Worm (Caenorhabditis elegans) whole organism, mixed stage, embryonic: ENCODE results near the gene nlp-3.

Experiments
- M03D4.4 ChIP-seq: sonication (generic microtip); optimal IDR thresholded peaks from 2 replicates; lab custom pipeline; 2017; ENCODE audit warnings: mild to moderate bottlenecking, missing genetic modification characterization, missing compliant biosample characterization
- bed-3 ChIP-seq: fragments of 200-800 bp; sonication (Bioruptor generic); optimal IDR thresholded peaks from 3 replicates; lab custom pipeline; 2018; ENCODE audit warnings: mild to moderate bottlenecking, missing genetic modification characterization, moderate library complexity, missing compliant biosample characterization
- ceh-39 ChIP-seq: fragments of 150-350 bp; optimal IDR thresholded peaks from 2 replicates; lab custom pipeline; 2014; ENCODE audit warnings: missing biosample characterization, missing genetic modification characterization
- ceh-43 ChIP-seq: fragments of 200-800 bp; sonication (Bioruptor generic); optimal IDR thresholded peaks from 2 replicates; lab custom pipeline; 2018; ENCODE audit warnings: mild to moderate bottlenecking, missing genetic modification characterization, moderate library complexity, missing compliant biosample characterization
- ceh-83 ChIP-seq: fragments of 200-800 bp; sonication (Bioruptor generic); optimal IDR thresholded peaks from 2 replicates; lab custom pipeline; 2018; ENCODE audit warnings: mild to moderate bottlenecking, missing genetic modification characterization, missing compliant biosample characterization
- ces-1 ChIP-seq: fragments of 150-350 bp; optimal IDR thresholded peaks from 2 replicates; lab custom pipeline; 2014; ENCODE audit warnings: missing biosample characterization, missing genetic modification reagents, missing genetic modification characterization
- cnd-1 ChIP-seq: fragments of 200-800 bp; sonication (Bioruptor generic); optimal IDR thresholded peaks from 2 replicates; lab custom pipeline; 2018; ENCODE audit warnings: mild to moderate bottlenecking, missing genetic modification characterization, missing compliant biosample characterization
- drap-1 ChIP-seq: fragments of 200-800 bp; sonication (Bioruptor generic); optimal IDR thresholded peaks from 3 replicates; lab custom pipeline; 2018; ENCODE audit warnings: mild to moderate bottlenecking, missing genetic modification characterization, missing compliant biosample characterization
- elt-1 ChIP-seq: sonication (generic microtip); optimal IDR thresholded peaks from 2 replicates; lab custom pipeline; 2017; ENCODE audit warnings: missing genetic modification characterization, mild to moderate bottlenecking, missing compliant biosample characterization, antibody characterized with exemption, moderate library complexity, borderline replicate concordance; ENCODE audit not compliant: insufficient read depth
- elt-3 ChIP-seq: fragments of 150-350 bp; optimal IDR thresholded peaks from 2 replicates; lab custom pipeline; 2014; ENCODE audit warnings: missing biosample characterization, missing genetic modification characterization
- flh-1 ChIP-seq: fragments of 200-800 bp; sonication (Bioruptor generic); optimal IDR thresholded peaks from 2 replicates; lab custom pipeline; 2018; ENCODE audit warnings: mild to moderate bottlenecking, missing genetic modification characterization, moderate library complexity, missing compliant biosample characterization
- ham-2 ChIP-seq: fragments of 200-800 bp; sonication (Bioruptor generic); optimal IDR thresholded peaks from 2 replicates; lab custom pipeline; 2018; ENCODE audit warnings: mild to moderate bottlenecking, missing genetic modification characterization, missing compliant biosample characterization
- hlh-1 ChIP-seq: fragments of 150-350 bp; optimal IDR thresholded peaks from 2 replicates; lab custom pipeline; 2014; ENCODE audit warnings: missing biosample characterization, missing genetic modification reagents, missing genetic modification characterization
- lin-13 ChIP-seq: fragments of 150-350 bp; optimal IDR thresholded peaks from 2 replicates; lab custom pipeline; 2014; ENCODE audit warnings: missing biosample characterization, missing genetic modification characterization
- lin-32 ChIP-seq: fragments of 200-800 bp; sonication (Bioruptor generic); optimal IDR thresholded peaks from 2 replicates; lab custom pipeline; 2018; ENCODE audit warnings: mild to moderate bottlenecking, missing genetic modification characterization, missing compliant biosample characterization
- lsy-2 ChIP-seq: fragments of 150-350 bp; optimal IDR thresholded peaks from 2 replicates; lab custom pipeline; 2014; ENCODE audit warnings: missing biosample characterization, missing genetic modification characterization
- mab-5 ChIP-seq: fragments of 150-350 bp; optimal IDR thresholded peaks from 2 replicates; lab custom pipeline; 2014; ENCODE audit warnings: missing biosample characterization, missing genetic modification characterization
- mep-1 ChIP-seq: fragments of 150-350 bp; optimal IDR thresholded peaks from 2 replicates; lab custom pipeline; 2017; ENCODE audit warnings: missing biosample characterization, missing genetic modification reagents, missing genetic modification characterization, inconsistent platforms
- mls-2 ChIP-seq: sonication (generic microtip); optimal IDR thresholded peaks from 2 replicates; lab custom pipeline; 2016; ENCODE audit warnings: mild to moderate bottlenecking, missing genetic modification characterization, moderate library complexity, missing compliant biosample characterization
- nhr-12 ChIP-seq: fragments of 150-350 bp; optimal IDR thresholded peaks from 2 replicates; lab custom pipeline; 2014; ENCODE audit warnings: missing biosample characterization, missing genetic modification characterization
- nhr-2 ChIP-seq: fragments of 150-350 bp; optimal IDR thresholded peaks from 2 replicates; lab custom pipeline; 2014; ENCODE audit warnings: missing biosample characterization, missing genetic modification characterization
- nhr-76 ChIP-seq: sonication (generic microtip); optimal IDR thresholded peaks from 2 replicates; lab custom pipeline; 2017; ENCODE audit warnings: missing biosample characterization, missing genetic modification characterization
- pha-4 ChIP-seq: fragments of 150-350 bp; optimal IDR thresholded peaks from 2 replicates; lab custom pipeline; 2018; ENCODE audit warnings: missing biosample characterization, missing genetic modification reagents, missing genetic modification characterization
- sem-2 ChIP-seq: fragments of 200-800 bp; sonication (Bioruptor generic); optimal IDR thresholded peaks from 2 replicates; lab custom pipeline; 2018; ENCODE audit warnings: mild to moderate bottlenecking, missing genetic modification characterization, missing compliant biosample characterization
- snpc-4 ChIP-seq: fragments of 150-350 bp; optimal IDR thresholded peaks from 2 replicates; lab custom pipeline; 2014; ENCODE audit warnings: missing biosample characterization, missing genetic modification characterization
- sptf-1 ChIP-seq: sonication (generic microtip); optimal IDR thresholded peaks from 2 replicates; lab custom pipeline; 2017; ENCODE audit warnings: mild to moderate bottlenecking, missing genetic modification characterization, moderate library complexity, missing compliant biosample characterization
- tbx-8 ChIP-seq: fragments of 200-800 bp; sonication (Bioruptor generic); optimal IDR thresholded peaks from 2 replicates; lab custom pipeline; 2018; ENCODE audit warnings: mild to moderate bottlenecking, missing genetic modification characterization, moderate library complexity, missing compliant biosample characterization
- unc-120 ChIP-seq: sonication (generic microtip); optimal IDR thresholded peaks from 2 replicates; lab custom pipeline; 2017; ENCODE audit warnings: missing genetic modification characterization, missing compliant biosample characterization; ENCODE audit not compliant: poor library complexity, severe bottlenecking
- unc-39 ChIP-seq: fragments of 150-350 bp; optimal IDR thresholded peaks from 2 replicates; lab custom pipeline; 2014; ENCODE audit warnings: missing biosample characterization, missing genetic modification characterization
- unc-62 ChIP-seq: fragments of 150-350 bp; optimal IDR thresholded peaks from 2 replicates; lab custom pipeline; 2014; ENCODE audit warnings: missing biosample characterization, missing genetic modification reagents, missing genetic modification characterization
- zip-8 ChIP-seq: fragments of 150-350 bp; optimal IDR thresholded peaks from 2 replicates; lab custom pipeline; 2014; ENCODE audit warnings: missing biosample characterization, missing genetic modification characterization
- ztf-11 ChIP-seq: fragments of 150-350 bp; optimal IDR thresholded peaks from 2 replicates; lab custom pipeline; 2014; ENCODE audit warnings: missing biosample characterization, missing genetic modification characterization

Gene nlp-3

ce11 chrX:13174437-13174836 lies 3.8 kb downstream of the nlp-3 start:
- TF ChIP-seq hlh-1 (tag; lab: Kevin White, UChicago) (peak; percentile 58), ceh-39 (tag; lab: Kevin White, UChicago) (no peak), zip-8 (no peak), bed-3 (no peak)

ce11 chrX:13171206-13171605 lies 7.0 kb downstream of the nlp-3 start:
- TF ChIP-seq unc-120 (tag; lab: Kevin White, UChicago) (no peak), zip-8 (no peak), ceh-39 (tag; lab: Kevin White, UChicago) (no peak), ztf-11 (tag; lab: Kevin White, UChicago) (no peak), ceh-43 (GFP tag; lab: Kevin White, UChicago) (no peak)

- TF ChIP-seq drap-1 (no peak), ces-1 (GFP tag; lab: Kevin White, UChicago) (peak; percentile 93)
These were observed 7.4 kb downstream of the nlp-3 start for ce11 chrX:13170804-13171203.

ce11 chrX:13169975-13170374 lies 8.3 kb downstream of the nlp-3 start, which contains the start of gene mob-2:
Gene mob-2, minus strand, starts transcription at chrX:13170075.
- TF ChIP-seq pha-4 (tag; lab: Kevin White, UChicago) (no peak), nhr-12 (no peak), hlh-1 (tag; lab: Kevin White, UChicago) (no peak), ceh-43 (GFP tag; lab: Kevin White, UChicago) (no peak), unc-120 (tag; lab: Kevin White, UChicago) (no peak), bed-3 (no peak), elt-1 (no peak), sem-2 (GFP tag; lab: Kevin White, UChicago) (no peak), flh-1 (GFP tag; lab: Kevin White, UChicago) (no peak), unc-62 (GFP tag; lab: Kevin White, UChicago) (no peak), ces-1 (GFP tag; lab: Kevin White, UChicago) (no peak), lsy-2 (no peak), unc-39 (tag; lab: Kevin White, UChicago) (no peak), elt-3 (tag; lab: Kevin White, UChicago) (no peak), lin-32 (GFP tag; lab: Kevin White, UChicago) (no peak), M03D4.4 (tag; lab: Kevin White, UChicago) (no peak), cnd-1 (tag; lab: Kevin White, UChicago) (no peak)

ce11 chrX:13169133-13169532 lies 9.1 kb downstream of the nlp-3 start:
- TF ChIP-seq cnd-1 (tag; lab: Kevin White, UChicago) (no peak), elt-1 (peak; percentile 94), ceh-83 (GFP tag; lab: Kevin White, UChicago) (no peak), sptf-1 (tag; lab: Kevin White, UChicago) (no peak), elt-3 (tag; lab: Kevin White, UChicago) (no peak), bed-3 (no peak), unc-39 (tag; lab: Kevin White, UChicago) (no peak), mls-2 (peak; percentile 27), pha-4 (tag; lab: Kevin White, UChicago) (no peak), nhr-2 (tag; lab: Kevin White, UChicago) (peak; percentile 88), ham-2 (peak; percentile 33), mab-5 (tag; lab: Kevin White, UChicago) (no peak), lsy-2 (peak; percentile 2), unc-62 (GFP tag; lab: Kevin White, UChicago) (peak; percentile 84), nhr-76 (tag; lab: Kevin White, UChicago) (no peak), lin-13 (tag; lab: Kevin White, UChicago) (no peak), unc-120 (tag; lab: Kevin White, UChicago) (peak; percentile 70), snpc-4 (tag; lab: Kevin White, UChicago) (no peak), mep-1 (tag; lab: Kevin White, UChicago) (no peak), zip-8 (peak; percentile 72), ces-1 (GFP tag; lab: Kevin White, UChicago) (peak; percentile 23), sem-2 (GFP tag; lab: Kevin White, UChicago) (no peak), lin-32 (GFP tag; lab: Kevin White, UChicago) (no peak), hlh-1 (tag; lab: Kevin White, UChicago) (peak; percentile 97), M03D4.4 (tag; lab: Kevin White, UChicago) (no peak), ztf-11 (tag; lab: Kevin White, UChicago) (no peak), ceh-43 (GFP tag; lab: Kevin White, UChicago) (no peak), ceh-39 (tag; lab: Kevin White, UChicago) (no peak), tbx-8 (GFP tag; lab: Kevin White, UChicago) (no peak)
